Worm (Caenorhabditis elegans): ENCODE data around the gene col-91.

ce11 chrIII:8237827-8238226 is 25.6 kb downstream of the col-91 start, which contains the start of gene tsp-2:
- TF ChIP-seq unc-62 (GFP tag; optimal IDR thresholded peaks at IDR 0.05) (no peak), nhr-25 (tag; optimal IDR thresholded peaks at IDR 0.05) (no peak), nhr-12 (tag; optimal IDR thresholded peaks at IDR 0.05) (no peak), ztf-11 (tag; optimal IDR thresholded peaks at IDR 0.05) (no peak), zag-1 (tag; optimal IDR thresholded peaks at IDR 0.05) (no peak), unc-55 (GFP tag; optimal IDR thresholded peaks at IDR 0.05) (no peak), ama-1 (optimal IDR thresholded peaks at IDR 0.05) (no peak), ztf-4 (tag; optimal IDR thresholded peaks at IDR 0.05) (no peak)
